Fruit fly (Drosophila melanogaster): Measurements from ENCODE around the gene CG3568.

Gene CG3568

DNA sequence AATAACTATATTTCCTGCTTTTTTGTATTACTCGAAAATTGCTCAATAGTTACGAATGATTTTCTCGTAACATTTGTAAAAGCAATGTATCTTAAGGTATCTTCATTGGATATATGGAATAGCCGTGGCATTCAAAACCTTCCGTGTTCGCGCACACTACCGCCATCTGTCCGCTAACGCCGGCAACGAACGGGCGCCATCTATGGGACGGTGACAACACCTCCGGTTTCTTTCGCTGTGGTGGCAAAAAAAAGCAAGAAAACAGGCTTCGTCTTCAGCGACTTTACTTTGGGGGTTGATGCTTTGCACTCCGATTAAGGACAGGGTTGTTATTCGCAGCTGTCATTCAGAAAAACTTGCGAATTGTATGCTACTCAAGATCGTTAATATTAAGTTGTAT is 35.3 kb upstream of the CG3568 start (continued):
- no peak for TF ChIP-seq tll (GFP tag; optimal IDR thresholded peaks at IDR 0.05)
- TF ChIP-seq CG8924 (tag; optimal IDR thresholded peaks at IDR 0.05), result peak; percentile 25
- TF ChIP-seq CG8290 (GFP tag; optimal IDR thresholded peaks at IDR 0.05), result peak; percentile 65
- peak; percentile 63 to 76 for TF ChIP-seq CG8290 (tag; optimal IDR thresholded peaks at IDR 0.05)
- TF ChIP-seq hth (optimal IDR thresholded peaks at IDR 0.05), result no peak
- TF ChIP-seq CG12744 (GFP tag; optimal IDR thresholded peaks at IDR 0.05), result no peak
- TF ChIP-seq CG34224 (GFP tag; IDR thresholded peaks at IDR 0.05; ENCODE audit: partially characterized antibody), result no peak
- TF ChIP-seq en (GFP tag; optimal IDR thresholded peaks at IDR 0.05), result peak; percentile 24
- TF ChIP-seq bsh (GFP tag; optimal IDR thresholded peaks at IDR 0.05), result peak; percentile 11 to 67
- peak; percentile 53; the same call in 1 of the 2 replicates for TF ChIP-seq CG42726 (GFP tag; IDR thresholded peaks at IDR 0.05; ENCODE audit: partially characterized antibody)
- TF ChIP-seq Xbp1 (GFP tag; optimal IDR thresholded peaks at IDR 0.05), result peak; percentile 75
- no peak for TF ChIP-seq tup (GFP tag; optimal IDR thresholded peaks at IDR 0.05)
- TF ChIP-seq CG4707 (GFP tag; optimal IDR thresholded peaks at IDR 0.05), result peak; percentile 80
- TF ChIP-seq Mes4 (GFP tag; optimal IDR thresholded peaks at IDR 0.05), result peak; percentile 56
- peak; percentile 46; the same call in 1 of the 2 replicates for TF ChIP-seq CG6689 (GFP tag; IDR thresholded peaks at IDR 0.05)
- TF ChIP-seq tap (tag; optimal IDR thresholded peaks at IDR 0.05), result no peak
- peak; percentile 33 for TF ChIP-seq CG4730 (GFP tag; IDR thresholded peaks at IDR 0.05)
- peak; percentile 70; the same call in 2 of the 3 replicates for TF ChIP-seq ase (GFP tag; IDR thresholded peaks at IDR 0.05)
- no peak for TF ChIP-seq CG31224 (GFP tag; IDR thresholded peaks at IDR 0.05)
- no peak for TF ChIP-seq Nf-YA (GFP tag; IDR thresholded peaks at IDR 0.05)
- no peak for TF ChIP-seq Stat92E (GFP tag; optimal IDR thresholded peaks at IDR 0.05)
- no peak for TF ChIP-seq mld (GFP tag; IDR thresholded peaks at IDR 0.05; ENCODE audit: partially characterized antibody)
- TF ChIP-seq dati (GFP tag; IDR thresholded peaks at IDR 0.05), result no peak
- TF ChIP-seq rib (GFP tag; IDR thresholded peaks at IDR 0.05), result no peak
- no peak for TF ChIP-seq Hr78 (GFP tag; optimal IDR thresholded peaks at IDR 0.05)
- no peak for TF ChIP-seq cas (GFP tag; IDR thresholded peaks at IDR 0.05)
- no peak for TF ChIP-seq CG11560 (tag; IDR thresholded peaks at IDR 0.05)
- TF ChIP-seq CG12391 (tag; optimal IDR thresholded peaks at IDR 0.05), result peak; percentile 34
- TF ChIP-seq Scr (GFP tag; IDR thresholded peaks at IDR 0.05; ENCODE audit: partially characterized antibody), result no peak
- peak; percentile 28 for TF ChIP-seq CG10366 (GFP tag; IDR thresholded peaks at IDR 0.05)
- no peak for TF ChIP-seq CG10321 (GFP tag; IDR thresholded peaks at IDR 0.05)
- peak; percentile 38 for TF ChIP-seq CG8359 (GFP tag; optimal IDR thresholded peaks at IDR 0.05; ENCODE audit: borderline replicate concordance)
- TF ChIP-seq amos (GFP tag; IDR thresholded peaks at IDR 0.05; ENCODE audit: partially characterized antibody), result no peak
- no peak for TF ChIP-seq Eip74EF (GFP tag; optimal IDR thresholded peaks at IDR 0.05)
- no peak for TF ChIP-seq CG12155 (GFP tag; optimal IDR thresholded peaks at IDR 0.05)
- TF ChIP-seq CG2202 (tag; optimal IDR thresholded peaks at IDR 0.05), result peak; percentile 53
- peak; percentile 49 for TF ChIP-seq jing (GFP tag; optimal IDR thresholded peaks at IDR 0.05)
- peak; percentile 40 for TF ChIP-seq CG17568 (GFP tag; optimal IDR thresholded peaks at IDR 0.05)
- TF ChIP-seq CG13424 (tag; optimal IDR thresholded peaks at IDR 0.05), result peak; percentile 37
- no peak for TF ChIP-seq TFAM (GFP tag; optimal IDR thresholded peaks at IDR 0.05)
- TF ChIP-seq HmgD (GFP tag; optimal IDR thresholded peaks at IDR 0.05), result peak; percentile 61
- TF ChIP-seq nmo (GFP tag; optimal IDR thresholded peaks at IDR 0.05), result peak; percentile 28
- TF ChIP-seq Lhr (GFP tag; optimal IDR thresholded peaks at IDR 0.05), result peak; percentile 47
- TF ChIP-seq HLH4C (GFP tag; IDR thresholded peaks at IDR 0.05; ENCODE audit: partially characterized antibody), result no peak
- TF ChIP-seq jumu (GFP tag; optimal IDR thresholded peaks at IDR 0.05), result peak; percentile 51
- peak; percentile 45 for TF ChIP-seq CrebB (tag; optimal IDR thresholded peaks at IDR 0.05)
- peak; percentile 49 for TF ChIP-seq CG17359 (tag; optimal IDR thresholded peaks at IDR 0.05)
- no peak for TF ChIP-seq Fer3 (tag; optimal IDR thresholded peaks at IDR 0.05)
- peak; percentile 33 for TF ChIP-seq Hmr (GFP tag; optimal IDR thresholded peaks at IDR 0.05)
